Worm (Caenorhabditis elegans) whole organism, L2 larva: ENCODE results near the gene sto-3.

ENCODE experiments used
- C34F6.9 ChIP-seq: fragments of 150-350 bp; optimal IDR thresholded peaks from 2 replicates; lab custom pipeline; 2014; ENCODE audit warnings: missing biosample characterization, missing genetic modification characterization
- R02D3.7 ChIP-seq: fragments of 150-350 bp; optimal IDR thresholded peaks from 2 replicates; lab custom pipeline; 2014; ENCODE audit warnings: missing biosample characterization, missing genetic modification characterization
- Y55F3AM.14 ChIP-seq: fragments of 200-800 bp; sonication (Bioruptor generic); optimal IDR thresholded peaks from 2 replicates; lab custom pipeline; 2018; ENCODE audit warnings: mild to moderate bottlenecking, missing genetic modification characterization, missing compliant biosample characterization
- ZK546.5 ChIP-seq: sonication (generic microtip); optimal IDR thresholded peaks from 2 replicates; lab custom pipeline; 2017; ENCODE audit warnings: missing biosample characterization, missing genetic modification characterization
- blmp-1 ChIP-seq: sonication (generic microtip); optimal IDR thresholded peaks from 2 replicates; lab custom pipeline; 2017; ENCODE audit warnings: missing genetic modification characterization, mild to moderate bottlenecking, missing compliant biosample characterization, antibody characterized with exemption, moderate library complexity; ENCODE audit not compliant: insufficient read depth
- ceh-16 ChIP-seq: fragments of 150-350 bp; optimal IDR thresholded peaks from 2 replicates; lab custom pipeline; 2014; ENCODE audit warnings: missing biosample characterization, missing genetic modification characterization
- crh-2 ChIP-seq: sonication (generic microtip); optimal IDR thresholded peaks from 2 replicates; lab custom pipeline; 2017; ENCODE audit warnings: missing biosample characterization, missing genetic modification characterization
- dmd-4 ChIP-seq: sonication (generic microtip); optimal IDR thresholded peaks from 2 replicates; lab custom pipeline; 2017; ENCODE audit warnings: missing biosample characterization, missing genetic modification characterization
- egl-27 ChIP-seq: sonication (generic microtip); optimal IDR thresholded peaks from 3 replicates; lab custom pipeline; 2017; ENCODE audit warnings: missing biosample characterization, missing genetic modification reagents, missing genetic modification characterization
- fos-1 ChIP-seq: fragments of 150-350 bp; optimal IDR thresholded peaks from 2 replicates; lab custom pipeline; 2014; ENCODE audit warnings: missing biosample characterization, missing genetic modification characterization
- gmeb-1 ChIP-seq: fragments of 150-350 bp; optimal IDR thresholded peaks from 2 replicates; lab custom pipeline; 2014; ENCODE audit warnings: missing biosample characterization, missing genetic modification characterization
- lin-11 ChIP-seq: fragments of 150-350 bp; sonication (generic microtip); optimal IDR thresholded peaks from 2 replicates; lab custom pipeline; 2014; ENCODE audit warnings: missing biosample characterization, missing genetic modification characterization, inconsistent platforms, mixed read lengths
- lin-13 ChIP-seq: fragments of 150-350 bp; optimal IDR thresholded peaks from 2 replicates; lab custom pipeline; 2014; ENCODE audit warnings: missing biosample characterization, missing genetic modification reagents, missing genetic modification characterization
- lin-39 ChIP-seq: fragments of 150-350 bp; optimal IDR thresholded peaks from 2 replicates; lab custom pipeline; 2014; ENCODE audit warnings: missing biosample characterization, missing genetic modification reagents, missing genetic modification characterization
- lsy-2 ChIP-seq, 2 experiments: fragments of 150-350 bp in 1 of 2; sonication (generic microtip) in 1 of 2; optimal IDR thresholded peaks; 2 replicates each; lab custom pipeline; 2014 to 2017; ENCODE audit warnings: missing biosample characterization in 2 of 2, missing genetic modification characterization in 2 of 2
- mab-5 ChIP-seq: fragments of 150-350 bp; optimal IDR thresholded peaks from 2 replicates; lab custom pipeline; 2014; ENCODE audit warnings: missing biosample characterization, missing genetic modification characterization
- nhr-11 ChIP-seq: fragments of 150-350 bp; optimal IDR thresholded peaks from 2 replicates; lab custom pipeline; 2014; ENCODE audit warnings: missing biosample characterization, missing genetic modification characterization
- nhr-12 ChIP-seq: fragments of 150-350 bp; optimal IDR thresholded peaks from 2 replicates; lab custom pipeline; 2014; ENCODE audit warnings: missing biosample characterization, missing genetic modification characterization
- nhr-129 ChIP-seq: fragments of 150-350 bp; optimal IDR thresholded peaks from 2 replicates; lab custom pipeline; 2014; ENCODE audit warnings: missing biosample characterization, missing genetic modification characterization
- nhr-23 ChIP-seq: fragments of 150-350 bp; optimal IDR thresholded peaks from 2 replicates; lab custom pipeline; 2014; ENCODE audit warnings: missing biosample characterization, missing genetic modification reagents, missing genetic modification characterization
- nhr-237 ChIP-seq: fragments of 150-350 bp; optimal IDR thresholded peaks from 2 replicates; lab custom pipeline; 2014; ENCODE audit warnings: missing biosample characterization, missing genetic modification characterization
- nhr-6 ChIP-seq: fragments of 150-350 bp; optimal IDR thresholded peaks from 2 replicates; lab custom pipeline; 2014; ENCODE audit warnings: missing biosample characterization, missing genetic modification characterization
- nhr-77 ChIP-seq: fragments of 150-350 bp; optimal IDR thresholded peaks from 2 replicates; lab custom pipeline; 2014; ENCODE audit warnings: missing biosample characterization, missing genetic modification characterization
- peb-1 ChIP-seq: fragments of 150-350 bp; optimal IDR thresholded peaks from 2 replicates; lab custom pipeline; 2014; ENCODE audit warnings: missing biosample characterization, missing genetic modification characterization
- skn-1 ChIP-seq: sonication (generic microtip); optimal IDR thresholded peaks from 2 replicates; lab custom pipeline; 2017; ENCODE audit warnings: missing biosample characterization, missing genetic modification characterization
- sma-3 ChIP-seq: sonication (generic microtip); optimal IDR thresholded peaks from 2 replicates; lab custom pipeline; 2016; ENCODE audit warnings: missing genetic modification reagents, missing genetic modification characterization, missing compliant biosample characterization
- snpc-4 ChIP-seq: fragments of 150-350 bp; optimal IDR thresholded peaks from 2 replicates; lab custom pipeline; 2014; ENCODE audit warnings: missing biosample characterization, missing genetic modification characterization
- unc-55 ChIP-seq: fragments of 150-350 bp; sonication (generic microtip); optimal IDR thresholded peaks from 3 replicates; lab custom pipeline; 2014; ENCODE audit warnings: missing biosample characterization, missing genetic modification reagents, missing genetic modification characterization
- unc-62 ChIP-seq: fragments of 150-350 bp; optimal IDR thresholded peaks from 2 replicates; lab custom pipeline; 2014; ENCODE audit warnings: missing biosample characterization, missing genetic modification reagents, missing genetic modification characterization
- zag-1 ChIP-seq: fragments of 150-350 bp; optimal IDR thresholded peaks from 2 replicates; lab custom pipeline; 2014; ENCODE audit warnings: missing biosample characterization, missing genetic modification characterization
- ztf-1 ChIP-seq: fragments of 200-800 bp; sonication (Bioruptor generic); conservative IDR thresholded peaks from 2 replicates; pipeline ENCODE4 v1.3.6; 2022; ENCODE audit warnings: missing genetic modification characterization, missing compliant biosample characterization
- ztf-11 ChIP-seq: sonication (generic microtip); optimal IDR thresholded peaks from 2 replicates; lab custom pipeline; 2017; ENCODE audit warnings: missing biosample characterization, missing genetic modification characterization
- ztf-4 ChIP-seq: fragments of 150-350 bp; optimal IDR thresholded peaks from 2 replicates; lab custom pipeline; 2014; ENCODE audit warnings: missing biosample characterization, missing genetic modification characterization

The sto-3 gene

DNA sequence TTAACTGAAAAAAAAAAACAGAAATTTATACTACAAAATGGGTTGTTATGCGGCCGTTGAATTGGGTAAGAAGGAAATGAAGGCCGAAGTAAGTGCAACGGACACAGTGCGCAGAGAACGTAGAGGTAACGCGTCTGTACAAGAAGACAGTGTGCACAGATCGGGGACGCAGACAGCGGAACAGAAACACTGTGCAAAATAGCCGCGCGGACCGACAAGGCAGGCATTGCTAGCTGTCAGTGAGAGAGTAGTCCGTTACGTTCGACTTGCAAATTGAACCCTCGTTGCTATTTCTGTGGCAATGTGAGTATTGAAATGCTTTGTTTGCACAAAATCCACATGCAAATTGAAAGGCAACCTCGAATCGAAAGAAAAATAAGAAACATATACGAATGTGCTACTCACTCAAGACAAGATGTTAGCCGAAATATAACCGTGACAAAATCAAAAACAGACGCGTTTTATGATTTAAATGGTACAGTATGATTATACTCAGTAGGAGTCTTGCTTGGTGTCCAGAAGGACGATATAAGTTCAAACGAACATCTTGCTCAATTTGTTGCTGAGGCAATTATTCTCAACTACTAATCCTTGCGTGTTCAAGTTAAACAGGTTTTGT lies 21.3 kb downstream of the sto-3 start:
- no peak for TF ChIP-seq ceh-16 (tag; lab: Kevin White, UChicago)
- TF ChIP-seq nhr-11 (tag; lab: Kevin White, UChicago): no peak
- TF ChIP-seq nhr-23 (tag; lab: Kevin White, UChicago): no peak
- TF ChIP-seq nhr-77 (tag; lab: Kevin White, UChicago): no peak
- no peak for TF ChIP-seq C34F6.9 (tag; lab: Kevin White, UChicago)
- no peak for TF ChIP-seq zag-1 (tag; lab: Kevin White, UChicago)
- TF ChIP-seq dmd-4: no peak
- TF ChIP-seq nhr-237 (tag; lab: Kevin White, UChicago): no peak
- no peak for TF ChIP-seq ZK546.5 (tag; lab: Kevin White, UChicago)
- no peak for TF ChIP-seq lin-13 (GFP tag; lab: Kevin White, UChicago)
- no peak for TF ChIP-seq crh-2
- no peak for TF ChIP-seq sma-3
- no peak for TF ChIP-seq unc-55 (GFP tag; lab: Kevin White, UChicago)
- TF ChIP-seq snpc-4 (tag; lab: Kevin White, UChicago): no peak
- TF ChIP-seq mab-5 (tag; lab: Kevin White, UChicago): no peak
- TF ChIP-seq lin-11 (tag; lab: Kevin White, UChicago): no peak
- TF ChIP-seq ztf-4: no peak
- no peak for TF ChIP-seq blmp-1 (tag; lab: Kevin White, UChicago)
- TF ChIP-seq gmeb-1: no peak

DNA sequence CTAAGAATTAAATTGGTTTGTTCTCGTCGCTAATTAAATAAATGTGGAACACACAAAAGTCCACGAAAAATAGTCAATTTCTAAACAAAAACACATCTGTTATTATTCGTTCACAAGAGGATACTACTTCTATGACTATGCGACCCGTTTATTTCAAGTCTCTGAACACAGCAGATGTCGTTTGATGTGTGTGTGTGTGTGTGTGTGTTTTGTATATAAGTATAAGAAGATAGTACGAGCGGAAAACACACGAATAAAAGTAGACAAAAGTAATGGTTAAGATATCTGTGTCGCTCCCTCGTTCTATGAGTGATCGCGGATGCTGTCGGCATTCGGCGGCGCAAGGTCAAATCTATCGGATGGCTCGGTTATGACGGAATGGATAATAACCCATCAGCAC lies 23.1 kb downstream of the sto-3 start:
- TF ChIP-seq blmp-1 (tag; lab: Kevin White, UChicago) (no peak), nhr-11 (tag; lab: Kevin White, UChicago) (no peak), unc-55 (GFP tag; lab: Kevin White, UChicago) (no peak), egl-27 (tag; lab: Kevin White, UChicago) (no peak), skn-1 (tag; lab: Kevin White, UChicago) (no peak), dmd-4 (no peak), nhr-77 (tag; lab: Kevin White, UChicago) (no peak), zag-1 (tag; lab: Kevin White, UChicago) (no peak)

DNA sequence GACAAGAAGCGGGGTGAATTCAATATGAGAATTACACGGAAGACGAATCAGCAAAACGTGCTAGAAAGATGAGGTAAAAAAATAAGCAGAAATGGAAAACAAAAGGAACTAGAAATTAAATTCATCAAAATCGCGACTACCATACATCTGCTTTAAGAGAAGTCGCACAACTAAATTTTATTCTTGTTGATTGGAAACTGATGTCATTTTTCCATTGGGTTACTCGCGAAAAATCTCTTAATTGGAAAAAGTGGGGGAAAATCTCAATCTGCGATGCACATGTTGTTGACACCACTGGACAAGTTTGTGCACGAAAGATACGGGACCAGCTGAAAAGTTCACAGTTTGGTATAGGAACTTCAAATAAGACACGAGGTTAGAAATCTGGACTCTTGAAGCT lies 25.0 kb downstream of the sto-3 start:
- TF ChIP-seq ztf-4: no peak
- TF ChIP-seq unc-62 (GFP tag; lab: Kevin White, UChicago): no peak
- no peak for TF ChIP-seq lsy-2 (tag; optimal IDR thresholded peaks at IDR 0.05; lab: Kevin White, UChicago)
- no peak for TF ChIP-seq ztf-1
- TF ChIP-seq nhr-6 (tag; lab: Kevin White, UChicago): no peak
- TF ChIP-seq snpc-4 (tag; lab: Kevin White, UChicago): no peak
- TF ChIP-seq R02D3.7 (tag; lab: Kevin White, UChicago): no peak
- TF ChIP-seq nhr-129 (tag; lab: Kevin White, UChicago): no peak
- no peak for TF ChIP-seq lin-39 (tag; lab: Kevin White, UChicago)
- no peak for TF ChIP-seq unc-55 (GFP tag; lab: Kevin White, UChicago)
- TF ChIP-seq lin-11 (tag; lab: Kevin White, UChicago): no peak
- no peak for TF ChIP-seq nhr-11 (tag; lab: Kevin White, UChicago)
- TF ChIP-seq sma-3: no peak
- TF ChIP-seq fos-1 (tag; lab: Kevin White, UChicago): no peak
- TF ChIP-seq nhr-23 (tag; lab: Kevin White, UChicago): no peak
- no peak for TF ChIP-seq gmeb-1
- TF ChIP-seq peb-1 (tag; lab: Kevin White, UChicago): no peak
- no peak for TF ChIP-seq nhr-12 (tag; lab: Kevin White, UChicago)

DNA sequence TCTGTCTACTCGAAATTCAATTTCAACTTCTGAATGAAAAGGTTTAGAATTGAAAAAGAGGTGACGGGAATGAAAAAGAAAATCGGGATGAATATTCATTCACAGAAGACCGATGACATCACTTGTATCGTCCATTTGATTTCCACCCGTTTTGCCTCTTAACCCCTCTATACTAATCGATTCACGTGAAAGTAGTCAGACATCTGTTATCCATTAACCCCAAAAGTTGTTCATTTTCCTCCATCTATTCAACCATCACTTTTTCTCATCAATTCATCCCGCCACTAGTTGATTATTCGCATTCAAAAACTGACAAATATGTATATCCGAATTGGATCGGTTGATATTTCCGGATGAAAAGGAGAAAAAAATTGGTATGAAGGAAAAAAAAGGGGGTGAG lies 29.4 kb downstream of the sto-3 start:
- no peak for TF ChIP-seq ztf-11 (tag; lab: Kevin White, UChicago)

DNA sequence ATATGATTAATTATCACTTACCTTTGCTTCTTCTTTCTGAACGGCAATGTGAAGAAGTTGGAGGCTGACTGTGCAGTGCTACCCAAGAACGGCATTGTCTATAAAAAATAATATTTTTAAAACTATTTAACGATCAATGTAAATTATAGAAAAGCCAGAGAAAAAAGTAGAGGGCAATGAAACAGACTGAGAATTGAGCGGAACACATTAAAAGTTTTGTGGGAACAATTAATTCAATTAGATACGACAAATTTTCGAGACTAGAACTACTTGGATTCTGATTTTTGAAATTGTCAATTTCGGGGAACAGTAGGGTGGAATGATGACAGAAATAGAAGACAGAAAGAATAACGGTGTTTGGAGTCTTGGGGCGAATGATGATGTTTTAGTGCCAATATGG lies 30.3 kb downstream of the sto-3 start, which contains the start of gene F52D10.2:
TSS of gene F52D10.2 (minus strand) at position 101 of the 400 bp plus-strand sequence.
- TF ChIP-seq Y55F3AM.14 (GFP tag; lab: Kevin White, UChicago) (no peak), lin-39 (tag; lab: Kevin White, UChicago) (no peak)
